Fruit fly (Drosophila melanogaster) whole organism, embryonic: ENCODE measurements around the gene TTLL1A.

Experiments
- Abd-B ChIP-seq: fragments of 200-800 bp; sonication (Bioruptor generic); optimal IDR thresholded peaks from 2 replicates; lab custom pipeline; 2018; ENCODE audit warnings: missing biosample characterization, mild to moderate bottlenecking, missing genetic modification characterization, moderate library complexity
- Aef1 ChIP-seq: fragments of 200-800 bp; sonication (Bioruptor generic); IDR thresholded peaks from 3 replicates; pipeline ENCODE4 v1.3.6; 2022; ENCODE audit warnings: missing biosample characterization, missing genetic modification characterization
- CG10267 ChIP-seq: fragments of 200-800 bp; sonication (Bioruptor generic); optimal IDR thresholded peaks from 2 replicates; lab custom pipeline; 2018; ENCODE audit warnings: missing biosample characterization, mild to moderate bottlenecking, missing genetic modification characterization, moderate library complexity
- CG10543 ChIP-seq: fragments of 200-800 bp; sonication (Bioruptor generic); optimal IDR thresholded peaks from 3 replicates; lab custom pipeline; 2017; ENCODE audit warnings: missing biosample characterization, mild to moderate bottlenecking, missing genetic modification characterization, moderate library complexity
- CG11504 ChIP-seq: fragments of 200-800 bp; sonication (Bioruptor generic); optimal IDR thresholded peaks from 3 replicates; lab custom pipeline; 2019; ENCODE audit warnings: missing biosample characterization, mild to moderate bottlenecking, missing genetic modification characterization, moderate library complexity
- CG12104 ChIP-seq: fragments of 200-800 bp; sonication (Bioruptor generic); optimal IDR thresholded peaks from 3 replicates; lab custom pipeline; 2016; ENCODE audit warnings: missing biosample characterization, missing genetic modification characterization
- CG1233 ChIP-seq: fragments of 200-800 bp; sonication (Bioruptor generic); optimal IDR thresholded peaks from 4 replicates; lab custom pipeline; 2018; ENCODE audit warnings: missing biosample characterization, mild to moderate bottlenecking, missing genetic modification characterization
- CG13287 ChIP-seq: fragments of 200-800 bp; sonication (Bioruptor generic); IDR thresholded peaks from 2 replicates; pipeline ENCODE4 v1.3.6; 2022; ENCODE audit warnings: missing biosample characterization, missing genetic modification characterization; ENCODE audit not compliant: partially characterized antibody
- CG14860 ChIP-seq: fragments of 200-800 bp; sonication (Bioruptor generic); IDR thresholded peaks from 3 replicates; pipeline ENCODE4 v1.3.6; 2022; ENCODE audit warnings: missing biosample characterization, missing genetic modification characterization; ENCODE audit not compliant: partially characterized antibody
- CG15514 ChIP-seq: fragments of 200-800 bp; sonication (Bioruptor generic); optimal IDR thresholded peaks from 3 replicates; lab custom pipeline; 2017; ENCODE audit warnings: missing biosample characterization, missing genetic modification characterization, mild to moderate bottlenecking, moderate library complexity, missing genetic modification reagents
- CG1603 ChIP-seq: fragments of 200-800 bp; sonication (Bioruptor generic); optimal IDR thresholded peaks from 2 replicates; lab custom pipeline; 2019; ENCODE audit warnings: missing biosample characterization, mild to moderate bottlenecking, missing genetic modification characterization, moderate library complexity
- CG17802 ChIP-seq: fragments of 200-800 bp; sonication (Bioruptor generic); optimal IDR thresholded peaks from 2 replicates; lab custom pipeline; 2018; ENCODE audit warnings: missing biosample characterization, mild to moderate bottlenecking, missing genetic modification characterization, moderate library complexity
- CG18476 ChIP-seq: fragments of 200-800 bp; sonication (Bioruptor generic); optimal IDR thresholded peaks from 2 replicates; lab custom pipeline; 2016; ENCODE audit warnings: missing biosample characterization, mild to moderate bottlenecking, missing genetic modification characterization
- CG30020 ChIP-seq: fragments of 200-800 bp; optimal IDR thresholded peaks from 2 replicates; lab custom pipeline; 2019; ENCODE audit warnings: missing biosample characterization, mild to moderate bottlenecking, missing genetic modification characterization, moderate library complexity
- CG32767 ChIP-seq: fragments of 200-800 bp; sonication (Bioruptor generic); IDR thresholded peaks from 2 replicates; pipeline ENCODE4 v1.3.6; 2022; ENCODE audit warnings: missing biosample characterization, missing genetic modification characterization
- CG34224 ChIP-seq: fragments of 200-800 bp; sonication (Bioruptor generic); IDR thresholded peaks from 3 replicates; pipeline ENCODE4 v1.3.6; 2022; ENCODE audit warnings: missing biosample characterization, missing genetic modification characterization; ENCODE audit not compliant: partially characterized antibody
- CG5180 ChIP-seq: fragments of 200-800 bp; sonication (Bioruptor generic); optimal IDR thresholded peaks from 3 replicates; lab custom pipeline; 2017; ENCODE audit warnings: missing biosample characterization, missing genetic modification characterization, mild to moderate bottlenecking, moderate library complexity, missing genetic modification reagents
- CG9797 ChIP-seq: fragments of 200-800 bp; sonication (Bioruptor generic); optimal IDR thresholded peaks from 3 replicates; lab custom pipeline; 2018; ENCODE audit warnings: missing biosample characterization, mild to moderate bottlenecking, missing genetic modification characterization
- CoRest ChIP-seq: fragments of 200-800 bp; sonication (Bioruptor generic); optimal IDR thresholded peaks from 3 replicates; lab custom pipeline; 2018; ENCODE audit warnings: missing biosample characterization, mild to moderate bottlenecking, missing genetic modification characterization, moderate library complexity
- Dek ChIP-seq: fragments of 200-800 bp; sonication (Bioruptor generic); optimal IDR thresholded peaks from 3 replicates; lab custom pipeline; 2019; ENCODE audit warnings: missing biosample characterization, mild to moderate bottlenecking, missing genetic modification characterization, moderate library complexity
- Dp ChIP-seq: fragments of 200-800 bp; sonication (Bioruptor generic); optimal IDR thresholded peaks from 2 replicates; lab custom pipeline; 2018; ENCODE audit warnings: missing biosample characterization, mild to moderate bottlenecking, missing genetic modification characterization, moderate library complexity
- Dref ChIP-seq: fragments of 200-800 bp; sonication (Bioruptor generic); IDR thresholded peaks from 2 replicates; pipeline ENCODE4 v1.3.6; 2022; ENCODE audit warnings: missing biosample characterization, missing genetic modification characterization
- Ets65A ChIP-seq: fragments of 200-800 bp; sonication (Bioruptor generic); peaks from one replicate; lab custom pipeline; 2016; ENCODE audit warnings: missing biosample characterization, missing genetic modification characterization
- Ets97D ChIP-seq: fragments of 200-800 bp; sonication (Bioruptor generic); optimal IDR thresholded peaks from 3 replicates; lab custom pipeline; 2016; ENCODE audit warnings: missing biosample characterization, missing genetic modification characterization
- GATAe ChIP-seq: fragments of 200-800 bp; sonication (Bioruptor generic); conservative IDR thresholded peaks from 2 replicates; pipeline ENCODE4 v1.3.6; 2022; ENCODE audit warnings: missing biosample characterization, missing genetic modification characterization
- HLH4C ChIP-seq: fragments of 200-800 bp; sonication (Bioruptor generic); IDR thresholded peaks from 3 replicates; pipeline ENCODE4 v1.3.6; 2022; ENCODE audit warnings: missing biosample characterization, missing genetic modification characterization; ENCODE audit not compliant: partially characterized antibody
- HmgD ChIP-seq: fragments of 200-800 bp; sonication (Bioruptor generic); optimal IDR thresholded peaks from 3 replicates; lab custom pipeline; 2016; ENCODE audit warnings: missing biosample characterization, missing genetic modification characterization
- Opbp ChIP-seq: fragments of 200-800 bp; sonication (Bioruptor generic); IDR thresholded peaks from 3 replicates; pipeline ENCODE4 v1.3.6; 2022; ENCODE audit warnings: missing biosample characterization, missing genetic modification characterization; ENCODE audit not compliant: partially characterized antibody
- PHDP ChIP-seq: fragments of 200-800 bp; sonication (Bioruptor generic); optimal IDR thresholded peaks from 3 replicates; lab custom pipeline; 2018; ENCODE audit warnings: missing biosample characterization, mild to moderate bottlenecking, missing genetic modification characterization, moderate library complexity
- Pdp1 ChIP-seq, 2 experiments: fragments of 200-800 bp; sonication (Bioruptor generic); optimal IDR thresholded peaks; 3 replicates each; lab custom pipeline; 2016; ENCODE audit warnings: missing biosample characterization in 2 of 2, missing genetic modification characterization in 2 of 2, mild to moderate bottlenecking in 1 of 2, moderate library complexity in 1 of 2
- Sox102F ChIP-seq: fragments of 200-800 bp; sonication (Bioruptor generic); optimal IDR thresholded peaks from 2 replicates; lab custom pipeline; 2018; ENCODE audit warnings: missing biosample characterization, mild to moderate bottlenecking, missing genetic modification characterization, moderate library complexity
- Usf ChIP-seq: fragments of 200-800 bp; sonication (Bioruptor generic); optimal IDR thresholded peaks from 2 replicates; lab custom pipeline; 2017; ENCODE audit warnings: missing genotype, missing biosample characterization, missing genetic modification characterization
- YL-1 ChIP-seq: fragments of 200-800 bp; sonication (Bioruptor generic); optimal IDR thresholded peaks from 3 replicates; lab custom pipeline; 2017; ENCODE audit warnings: missing biosample characterization, mild to moderate bottlenecking, missing genetic modification characterization
- aop ChIP-seq: fragments of 200-800 bp; sonication (Bioruptor generic); IDR thresholded peaks from 2 replicates; pipeline ENCODE4 v1.3.6; 2022; ENCODE audit warnings: missing biosample characterization, missing genetic modification characterization
- ato ChIP-seq: fragments of 200-800 bp; sonication (Bioruptor generic); IDR thresholded peaks from 2 replicates; pipeline ENCODE4 v1.3.6; 2022; ENCODE audit warnings: missing biosample characterization, missing genetic modification characterization; ENCODE audit not compliant: partially characterized antibody
- ems ChIP-seq: fragments of 200-800 bp; sonication (Bioruptor generic); optimal IDR thresholded peaks from 3 replicates; lab custom pipeline; 2016; ENCODE audit warnings: missing biosample characterization, missing genetic modification characterization
- gem ChIP-seq: fragments of 200-800 bp; sonication (Bioruptor generic); optimal IDR thresholded peaks from 2 replicates; lab custom pipeline; 2019; ENCODE audit warnings: missing biosample characterization, mild to moderate bottlenecking, missing genetic modification characterization, moderate library complexity
- grau ChIP-seq: fragments of 200-800 bp; optimal IDR thresholded peaks from 3 replicates; lab custom pipeline; 2019; ENCODE audit warnings: missing biosample characterization, mild to moderate bottlenecking, missing genetic modification characterization, moderate library complexity
- inv ChIP-seq: fragments of 200-800 bp; sonication (Bioruptor generic); IDR thresholded peaks from 2 replicates; pipeline ENCODE4 v1.3.6; 2022; ENCODE audit warnings: missing biosample characterization, missing genetic modification characterization; ENCODE audit not compliant: partially characterized antibody
- lbe ChIP-seq: fragments of 200-800 bp; sonication (Bioruptor generic); optimal IDR thresholded peaks from 2 replicates; lab custom pipeline; 2016; ENCODE audit warnings: missing biosample characterization, mild to moderate bottlenecking, missing genetic modification characterization
- nerfin-2 ChIP-seq: fragments of 200-800 bp; sonication (Bioruptor generic); IDR thresholded peaks from 2 replicates; pipeline ENCODE4 v1.3.6; 2022; ENCODE audit warnings: missing biosample characterization, missing genetic modification characterization; ENCODE audit not compliant: partially characterized antibody
- prd ChIP-seq, 3 experiments: fragments of >200 bp in 2 of 3; fragments of 200-800 bp in 1 of 3; sonication (Bioruptor generic) in 1 of 3; optimal IDR thresholded peaks in 2 of 3; IDR thresholded peaks in 1 of 3; 2 replicates in 2 of 3; 3 replicates in 1 of 3; pipeline versions ENCODE4 v1.3.6 to Lab custom; 2017 to 2022; ENCODE audit warnings: missing biosample characterization in 1 of 3, missing genetic modification characterization in 1 of 3
- row ChIP-seq: fragments of 200-800 bp; sonication (Bioruptor generic); IDR thresholded peaks from 3 replicates; pipeline ENCODE4 v1.3.6; 2022; ENCODE audit warnings: missing biosample characterization, missing genetic modification characterization
- sens ChIP-seq: fragments of 200-800 bp; sonication (Bioruptor generic); peaks from one replicate; lab custom pipeline; 2016; ENCODE audit warnings: missing biosample characterization, missing genetic modification characterization
- sna ChIP-seq: fragments of 200-800 bp; sonication (Bioruptor generic); IDR thresholded peaks from 2 replicates; pipeline ENCODE4 v1.3.6; 2022; ENCODE audit warnings: missing biosample characterization, missing genetic modification characterization; ENCODE audit not compliant: partially characterized antibody
- sug ChIP-seq: fragments of 200-800 bp; optimal IDR thresholded peaks from 2 replicates; lab custom pipeline; 2019; ENCODE audit warnings: missing biosample characterization, mild to moderate bottlenecking, missing genetic modification characterization, moderate library complexity
- tin ChIP-seq: fragments of 200-800 bp; sonication (Bioruptor generic); optimal IDR thresholded peaks from 3 replicates; lab custom pipeline; 2016; ENCODE audit warnings: missing biosample characterization, missing genetic modification characterization
- tio ChIP-seq: fragments of 200-800 bp; sonication (Bioruptor generic); optimal IDR thresholded peaks from 2 replicates; lab custom pipeline; 2017; ENCODE audit warnings: missing biosample characterization, missing genetic modification characterization, inconsistent platforms
- tna ChIP-seq: fragments of 200-800 bp; sonication (Bioruptor generic); IDR thresholded peaks from 2 replicates; pipeline ENCODE4 v1.3.6; 2022; ENCODE audit warnings: missing biosample characterization, missing genetic modification characterization; ENCODE audit not compliant: partially characterized antibody
- tup ChIP-seq: fragments of 200-800 bp; sonication (Bioruptor generic); optimal IDR thresholded peaks from 2 replicates; lab custom pipeline; 2016; ENCODE audit warnings: missing biosample characterization, mild to moderate bottlenecking, missing genetic modification characterization, moderate library complexity

Gene TTLL1A

DNA sequence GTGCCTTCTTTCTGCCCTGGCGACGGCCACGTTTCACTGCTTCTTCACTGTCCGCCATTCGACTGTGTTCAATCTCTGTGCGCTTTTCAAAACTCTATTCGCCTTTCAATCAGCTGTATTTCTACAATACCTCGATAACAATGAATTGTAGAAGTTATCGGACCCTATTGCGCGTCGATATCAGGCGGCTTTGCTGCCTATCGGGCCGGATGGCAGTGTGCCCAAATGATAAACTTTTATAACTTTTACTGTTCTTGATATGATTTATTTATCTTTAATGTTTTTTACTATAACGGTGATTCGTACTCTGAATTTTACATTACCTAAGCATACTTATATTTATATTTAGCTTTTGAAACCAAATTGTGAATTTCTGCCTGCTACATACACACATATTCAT, 42.5 kb upstream of the TTLL1A start, which contains the start of gene CG8915 (continued):
- TF ChIP-seq sna (GFP tag; lab: Robert Waterston, UW) (peak; percentile 68), CG13287 (GFP tag; lab: Robert Waterston, UW) (peak; percentile 75), HmgD (no peak), ems (no peak), tna (GFP tag; lab: Robert Waterston, UW) (peak; percentile 54), nerfin-2 (GFP tag; lab: Robert Waterston, UW) (peak; percentile 65), gem (peak; percentile 31), GATAe (GFP tag; lab: Robert Waterston, UW) (no peak), CG10267 (peak; percentile 20), CG1603 (peak; percentile 25), Ets97D (GFP tag; lab: Kevin White, UChicago) (peak; percentile 9), CG9797 (peak; percentile 48), CG15514 (GFP tag; lab: Kevin White, UChicago) (peak; percentile 24), row (GFP tag; lab: Robert Waterston, UW) (peak; percentile 41), Dp (GFP tag; lab: Kevin White, UChicago) (peak; percentile 44), sens (GFP tag; lab: Kevin White, UChicago) (peak; percentile 71), sug (no peak), Usf (GFP tag; lab: Kevin White, UChicago) (no peak), Pdp1 (GFP tag; optimal IDR thresholded peaks at IDR 0.05; lab: Kevin White, UChicago) (no peak), ato (GFP tag; lab: Robert Waterston, UW) (peak; percentile 61; the same call in 1 of the 2 replicates), Dek (tag; lab: Kevin White, UChicago) (no peak), CG11504 (tag; lab: Kevin White, UChicago) (no peak), aop (GFP tag; lab: Robert Waterston, UW) (no peak), Sox102F (no peak), Opbp (GFP tag; lab: Robert Waterston, UW) (peak; percentile 66; the same call in 2 of the 3 replicates), CG34224 (GFP tag; lab: Robert Waterston, UW) (peak; percentile 77), CoRest (peak; percentile 21), Dref (GFP tag; lab: Robert Waterston, UW) (peak; percentile 75), YL-1 (GFP tag; lab: Kevin White, UChicago) (no peak), CG18476 (no peak)

- TF ChIP-seq tio (GFP tag; lab: Kevin White, UChicago) (no peak), CG30020 (tag; lab: Kevin White, UChicago) (no peak), CG1233 (GFP tag; lab: Kevin White, UChicago) (no peak), inv (no peak), Ets65A (GFP tag; lab: Kevin White, UChicago) (peak; percentile 41), CG5180 (GFP tag; lab: Kevin White, UChicago) (no peak), prd (optimal IDR thresholded peaks at IDR 0.05; lab: Kevin White, UChicago) (no peak), prd (GFP tag; IDR thresholded peaks at IDR 0.05; lab: Robert Waterston, UW) (0 out of 3 replicates have a peak, but pooled peaks have one; percentile 41), PHDP (tag; lab: Kevin White, UChicago) (peak; percentile 18), CG17802 (tag; lab: Kevin White, UChicago) (no peak), CG14860 (GFP tag; lab: Robert Waterston, UW) (no peak), HLH4C (GFP tag; lab: Robert Waterston, UW) (no peak), tup (no peak), Abd-B (GFP tag; lab: Kevin White, UChicago) (no peak), lbe (GFP tag; lab: Kevin White, UChicago) (no peak), CG12104 (no peak), CG10543 (GFP tag; lab: Kevin White, UChicago) (no peak), tin (GFP tag; lab: Kevin White, UChicago) (no peak), CG32767 (GFP tag; lab: Robert Waterston, UW) (no peak), grau (tag; lab: Kevin White, UChicago) (peak; percentile 14), Aef1 (GFP tag; lab: Robert Waterston, UW) (no peak)
Observed at dm6 chrX:17237421-17237820, 35.0 kb upstream of the TTLL1A start.
